ENCODE assay signal across 1 fruit fly cellular context in the genomic region with DNA sequence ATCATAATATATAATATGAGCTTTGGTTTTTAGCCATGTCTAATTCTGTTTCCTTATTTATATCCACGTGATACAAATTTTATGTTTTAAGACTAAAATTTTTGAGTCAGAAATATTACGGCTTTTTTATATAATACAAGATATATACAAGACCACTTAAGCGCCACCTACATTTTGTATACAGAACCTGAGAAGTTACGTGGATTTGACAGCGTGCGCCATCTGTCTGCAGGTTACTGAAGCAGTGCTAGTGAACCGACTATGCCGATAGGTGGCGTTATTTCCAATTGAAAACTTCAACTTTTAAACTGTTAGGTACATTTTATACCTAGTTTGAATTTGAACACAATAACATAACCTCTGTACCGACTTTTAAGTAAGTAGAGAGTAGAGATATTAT.
TF ChIP-seq lines count a peak whose summit lies in the region.

No protein-coding gene starts in this region.

TF ChIP-seq in whole organism, embryonic, 481 proteins besides CTCF, POLR2A, EP300 and RAD21 (continued from another document and continues in another):
- no peak for TF ChIP-seq CG34376 (GFP tag; optimal IDR thresholded peaks at IDR 0.05; lab: Kevin White, UChicago)
- no peak for TF ChIP-seq Poxn (GFP tag; IDR thresholded peaks at IDR 0.05; lab: Robert Waterston, UW)
- peak; percentile 55; the same call in 1 of the 2 replicates for TF ChIP-seq E2f1 (GFP tag; IDR thresholded peaks at IDR 0.05; lab: Robert Waterston, UW)
- TF ChIP-seq B-H2 (GFP tag; optimal IDR thresholded peaks at IDR 0.05; lab: Kevin White, UChicago), result peak; percentile 59
- TF ChIP-seq shn (GFP tag; optimal IDR thresholded peaks at IDR 0.05; lab: Kevin White, UChicago), result peak; percentile 58
- peak; percentile 66 for TF ChIP-seq mam (GFP tag; optimal IDR thresholded peaks at IDR 0.05; lab: Kevin White, UChicago)
- no peak for TF ChIP-seq cas (GFP tag; IDR thresholded peaks at IDR 0.05; lab: Robert Waterston, UW)
- peak; percentile 66 for TF ChIP-seq Aef1 (GFP tag; IDR thresholded peaks at IDR 0.05; lab: Robert Waterston, UW)
- TF ChIP-seq Adf1 (GFP tag; IDR thresholded peaks at IDR 0.05; lab: Robert Waterston, UW), result no peak
- TF ChIP-seq slou (GFP tag; optimal IDR thresholded peaks at IDR 0.05; lab: Kevin White, UChicago), result peak; percentile 56
- peak; percentile 65 for TF ChIP-seq PHDP (tag; optimal IDR thresholded peaks at IDR 0.05; lab: Kevin White, UChicago)
- peak; percentile 47 for TF ChIP-seq gcm2 (GFP tag; optimal IDR thresholded peaks at IDR 0.05; lab: Kevin White, UChicago)
- TF ChIP-seq Pdp1 (GFP tag; optimal IDR thresholded peaks at IDR 0.05; lab: Kevin White, UChicago), result peak; percentile 64 to 97
- peak; percentile 52 for TF ChIP-seq fd3F (GFP tag; optimal IDR thresholded peaks at IDR 0.05; lab: Kevin White, UChicago)
- TF ChIP-seq Dip3 (GFP tag; optimal IDR thresholded peaks at IDR 0.05; lab: Kevin White, UChicago), result no peak
- TF ChIP-seq CG12299 (tag; optimal IDR thresholded peaks at IDR 0.05; lab: Kevin White, UChicago), result no peak
- peak; percentile 78 for TF ChIP-seq pum (GFP tag; optimal IDR thresholded peaks at IDR 0.05; lab: Kevin White, UChicago)
- peak; percentile 15 for TF ChIP-seq CG17385 (GFP tag; optimal IDR thresholded peaks at IDR 0.05; lab: Kevin White, UChicago)
- peak; percentile 76 for TF ChIP-seq CG32772 (GFP tag; IDR thresholded peaks at IDR 0.05; lab: Robert Waterston, UW)
- peak; percentile 73 for TF ChIP-seq HmgZ (tag; optimal IDR thresholded peaks at IDR 0.05; lab: Kevin White, UChicago)
- TF ChIP-seq stwl (tag; optimal IDR thresholded peaks at IDR 0.05; lab: Kevin White, UChicago), result peak; percentile 68
- peak; percentile 63 for TF ChIP-seq Mad (GFP tag; optimal IDR thresholded peaks at IDR 0.05; lab: Kevin White, UChicago)
- peak; percentile 59 for TF ChIP-seq Six4 (GFP tag; optimal IDR thresholded peaks at IDR 0.05; lab: Kevin White, UChicago)
- peak; percentile 25 for TF ChIP-seq CG13775 (GFP tag; optimal IDR thresholded peaks at IDR 0.05; lab: Kevin White, UChicago)
- no peak for TF ChIP-seq lbe (GFP tag; optimal IDR thresholded peaks at IDR 0.05; lab: Kevin White, UChicago)
- TF ChIP-seq CG17359 (tag; optimal IDR thresholded peaks at IDR 0.05; lab: Kevin White, UChicago), result peak; percentile 72
- TF ChIP-seq toy (GFP tag; IDR thresholded peaks at IDR 0.05; lab: Robert Waterston, UW), result no peak
- TF ChIP-seq Hr3 (GFP tag; optimal IDR thresholded peaks at IDR 0.05; lab: Kevin White, UChicago), result peak; percentile 81
- no peak for TF ChIP-seq pfk (GFP tag; optimal IDR thresholded peaks at IDR 0.05; lab: Kevin White, UChicago)
- peak; percentile 56 for TF ChIP-seq repo (GFP tag; optimal IDR thresholded peaks at IDR 0.05; lab: Kevin White, UChicago)
- peak; percentile 79 for TF ChIP-seq lilli (GFP tag; optimal IDR thresholded peaks at IDR 0.05; lab: Kevin White, UChicago)
- no peak for TF ChIP-seq dimm (GFP tag; IDR thresholded peaks at IDR 0.05; lab: Robert Waterston, UW)
- no peak for TF ChIP-seq HLH4C (GFP tag; IDR thresholded peaks at IDR 0.05; lab: Robert Waterston, UW; ENCODE audit: partially characterized antibody)
- TF ChIP-seq Rfx (GFP tag; IDR thresholded peaks at IDR 0.05; lab: Robert Waterston, UW), result peak; percentile 88
- peak; percentile 23; the same call in 2 of the 3 replicates for TF ChIP-seq CG34422 (GFP tag; IDR thresholded peaks at IDR 0.05; lab: Robert Waterston, UW)
- no peak for TF ChIP-seq tna (GFP tag; IDR thresholded peaks at IDR 0.05; lab: Robert Waterston, UW; ENCODE audit: partially characterized antibody)
- peak; percentile 46; the same call in 1 of the 2 replicates for TF ChIP-seq E2f2 (GFP tag; IDR thresholded peaks at IDR 0.05; lab: Robert Waterston, UW)
- TF ChIP-seq gro (GFP tag; optimal IDR thresholded peaks at IDR 0.05; lab: Kevin White, UChicago), result peak; percentile 26
- TF ChIP-seq tll (GFP tag; optimal IDR thresholded peaks at IDR 0.05; lab: Kevin White, UChicago), result no peak
- TF ChIP-seq B-H1 (GFP tag; IDR thresholded peaks at IDR 0.05; lab: Robert Waterston, UW), result no peak
- peak; percentile 76 for TF ChIP-seq gem (tag; optimal IDR thresholded peaks at IDR 0.05; lab: Kevin White, UChicago)
- peak; percentile 23 for TF ChIP-seq CG3838 (GFP tag; optimal IDR thresholded peaks at IDR 0.05; lab: Kevin White, UChicago)
- peak; percentile 77 for TF ChIP-seq CG15601 (tag; optimal IDR thresholded peaks at IDR 0.05; lab: Kevin White, UChicago)
- no peak for TF ChIP-seq gt (GFP tag; IDR thresholded peaks at IDR 0.05; lab: Robert Waterston, UW)
- TF ChIP-seq luna (GFP tag; optimal IDR thresholded peaks at IDR 0.05; lab: Kevin White, UChicago), result no peak
- no peak for TF ChIP-seq Atf6 (GFP tag; IDR thresholded peaks at IDR 0.05; lab: Robert Waterston, UW)
- TF ChIP-seq CG10321 (GFP tag; IDR thresholded peaks at IDR 0.05; lab: Robert Waterston, UW), result no peak
- peak; percentile 88 for TF ChIP-seq NFAT (GFP tag; IDR thresholded peaks at IDR 0.05; lab: Robert Waterston, UW)
- no peak for TF ChIP-seq Nf-YB (GFP tag; optimal IDR thresholded peaks at IDR 0.05; lab: Kevin White, UChicago)
- TF ChIP-seq ind (GFP tag; optimal IDR thresholded peaks at IDR 0.05; lab: Kevin White, UChicago), result peak; percentile 71
- TF ChIP-seq vnd (GFP tag; IDR thresholded peaks at IDR 0.05; lab: Robert Waterston, UW; ENCODE audit: partially characterized antibody), result no peak
- no peak for TF ChIP-seq cg (GFP tag; optimal IDR thresholded peaks at IDR 0.05; lab: Kevin White, UChicago)
- peak; percentile 63 for TF ChIP-seq Abd-B (GFP tag; optimal IDR thresholded peaks at IDR 0.05; lab: Kevin White, UChicago)
- peak; percentile 14 for TF ChIP-seq CG18619 (GFP tag; optimal IDR thresholded peaks at IDR 0.05; lab: Kevin White, UChicago)
- peak; percentile 38 for TF ChIP-seq CG15514 (GFP tag; optimal IDR thresholded peaks at IDR 0.05; lab: Kevin White, UChicago)
- peak; percentile 48 for TF ChIP-seq CG12391 (tag; optimal IDR thresholded peaks at IDR 0.05; lab: Kevin White, UChicago)
- peak; percentile 75 for TF ChIP-seq Antp (GFP tag; optimal IDR thresholded peaks at IDR 0.05; lab: Kevin White, UChicago)
- TF ChIP-seq Mrtf (GFP tag; IDR thresholded peaks at IDR 0.05; lab: Robert Waterston, UW), result peak; percentile 75
- peak; percentile 38 for TF ChIP-seq fd96Cb (tag; optimal IDR thresholded peaks at IDR 0.05; lab: Kevin White, UChicago)
- peak; percentile 50 for TF ChIP-seq HLH54F (GFP tag; optimal IDR thresholded peaks at IDR 0.05; lab: Kevin White, UChicago)
- TF ChIP-seq CG17186 (GFP tag; optimal IDR thresholded peaks at IDR 0.05; lab: Kevin White, UChicago), result no peak
- no peak for TF ChIP-seq CG16779 (GFP tag; IDR thresholded peaks at IDR 0.05; lab: Robert Waterston, UW)
- TF ChIP-seq HLHmδ (GFP tag; optimal IDR thresholded peaks at IDR 0.05; lab: Kevin White, UChicago), result no peak
- TF ChIP-seq CG13624 (GFP tag; optimal IDR thresholded peaks at IDR 0.05; lab: Kevin White, UChicago), result no peak
- no peak for TF ChIP-seq CG8924 (tag; optimal IDR thresholded peaks at IDR 0.05; lab: Kevin White, UChicago)
- no peak for TF ChIP-seq CG4404 (GFP tag; IDR thresholded peaks at IDR 0.05; lab: Robert Waterston, UW)
- no peak for TF ChIP-seq wor (GFP tag; IDR thresholded peaks at IDR 0.05; lab: Robert Waterston, UW)
- TF ChIP-seq bbx (GFP tag; IDR thresholded peaks at IDR 0.05; lab: Robert Waterston, UW; ENCODE audit: partially characterized antibody), result 0 out of 2 replicates have a peak, but pooled peaks have one; percentile 24
- no peak for TF ChIP-seq br (optimal IDR thresholded peaks at IDR 0.05; lab: Kevin White, UChicago)
- TF ChIP-seq Ssrp (tag; optimal IDR thresholded peaks at IDR 0.05; lab: Kevin White, UChicago), result peak; percentile 46
- no peak for TF ChIP-seq CG5180 (GFP tag; optimal IDR thresholded peaks at IDR 0.05; lab: Kevin White, UChicago)
- no peak for TF ChIP-seq Taf1 (GFP tag; IDR thresholded peaks at IDR 0.05; lab: Robert Waterston, UW)
- TF ChIP-seq CoRest (tag; optimal IDR thresholded peaks at IDR 0.05; lab: Kevin White, UChicago), result peak; percentile 76
- TF ChIP-seq psq (GFP tag; optimal IDR thresholded peaks at IDR 0.05; lab: Kevin White, UChicago), result peak; percentile 22
- TF ChIP-seq CG4617 (GFP tag; optimal IDR thresholded peaks at IDR 0.05; lab: Kevin White, UChicago; ENCODE audit: borderline replicate concordance), result peak; percentile 42
- TF ChIP-seq CG5953 (GFP tag; IDR thresholded peaks at IDR 0.05; lab: Robert Waterston, UW), result peak; percentile 7; the same call in 1 of the 2 replicates
- no peak for TF ChIP-seq Eip74EF (GFP tag; optimal IDR thresholded peaks at IDR 0.05; lab: Kevin White, UChicago)
- TF ChIP-seq CG4854 (GFP tag; optimal IDR thresholded peaks at IDR 0.05; lab: Kevin White, UChicago), result peak; percentile 53
- peak; percentile 66 for TF ChIP-seq amos (GFP tag; IDR thresholded peaks at IDR 0.05; lab: Robert Waterston, UW; ENCODE audit: partially characterized antibody)
- TF ChIP-seq Ada2b (GFP tag; IDR thresholded peaks at IDR 0.05; lab: Robert Waterston, UW), result peak; percentile 27; the same call in 1 of the 2 replicates
- no peak for TF ChIP-seq so (GFP tag; IDR thresholded peaks at IDR 0.05; lab: Robert Waterston, UW)
- TF ChIP-seq tio (GFP tag; optimal IDR thresholded peaks at IDR 0.05; lab: Kevin White, UChicago), result peak; percentile 36
- TF ChIP-seq CG12942 (GFP tag; optimal IDR thresholded peaks at IDR 0.05; lab: Kevin White, UChicago), result peak; percentile 58
- peak; percentile 67 for TF ChIP-seq unpg (GFP tag; optimal IDR thresholded peaks at IDR 0.05; lab: Kevin White, UChicago)
- TF ChIP-seq CG14965 (GFP tag; optimal IDR thresholded peaks at IDR 0.05; lab: Kevin White, UChicago; ENCODE audit: borderline replicate concordance), result peak; percentile 75
- TF ChIP-seq hbn (GFP tag; IDR thresholded peaks at IDR 0.05; lab: Robert Waterston, UW; ENCODE audit: partially characterized antibody), result no peak
- no peak for TF ChIP-seq trh (GFP tag; optimal IDR thresholded peaks at IDR 0.05; lab: Kevin White, UChicago)
- TF ChIP-seq ttk (GFP tag; IDR thresholded peaks at IDR 0.05; lab: Robert Waterston, UW), result no peak; the same call in 1 of the 2 replicates
- TF ChIP-seq Atf-2 (GFP tag; optimal IDR thresholded peaks at IDR 0.05; lab: Kevin White, UChicago), result peak; percentile 73
- peak; percentile 57 for TF ChIP-seq Dek (tag; optimal IDR thresholded peaks at IDR 0.05; lab: Kevin White, UChicago)
- peak in 1 of 2 experiments; percentile 69 for TF ChIP-seq bsh (GFP tag; optimal IDR thresholded peaks at IDR 0.05; lab: Kevin White, UChicago)
- TF ChIP-seq gcm (GFP tag; optimal IDR thresholded peaks at IDR 0.05; lab: Kevin White, UChicago), result peak; percentile 9
- peak; percentile 46 for TF ChIP-seq tx (GFP tag; optimal IDR thresholded peaks at IDR 0.05; lab: Kevin White, UChicago)
- TF ChIP-seq ase (GFP tag; IDR thresholded peaks at IDR 0.05; lab: Robert Waterston, UW), result peak; percentile 73
- no peak for TF ChIP-seq CG10431 (GFP tag; optimal IDR thresholded peaks at IDR 0.05; lab: Kevin White, UChicago)
- peak; percentile 81 for TF ChIP-seq Sox102F (GFP tag; optimal IDR thresholded peaks at IDR 0.05; lab: Kevin White, UChicago)
- TF ChIP-seq Nf-YA (GFP tag; IDR thresholded peaks at IDR 0.05; lab: Robert Waterston, UW), result no peak
- peak; percentile 33 for TF ChIP-seq ems (GFP tag; optimal IDR thresholded peaks at IDR 0.05; lab: Kevin White, UChicago)
- TF ChIP-seq sens-2 (GFP tag; IDR thresholded peaks at IDR 0.05; lab: Robert Waterston, UW), result peak; percentile 32; the same call in 1 of the 2 replicates
- TF ChIP-seq nmo (GFP tag; optimal IDR thresholded peaks at IDR 0.05; lab: Kevin White, UChicago), result peak; percentile 73
- TF ChIP-seq Doc2 (GFP tag; IDR thresholded peaks at IDR 0.05; lab: Robert Waterston, UW), result no peak
- peak; percentile 67; the same call in 1 of the 2 replicates for TF ChIP-seq Oaz (GFP tag; IDR thresholded peaks at IDR 0.05; lab: Robert Waterston, UW)
- TF ChIP-seq CG12155 (GFP tag; optimal IDR thresholded peaks at IDR 0.05; lab: Kevin White, UChicago), result peak; percentile 60
- peak; percentile 67 for TF ChIP-seq Meics (GFP tag; optimal IDR thresholded peaks at IDR 0.05; lab: Kevin White, UChicago)
- peak; percentile 96 for TF ChIP-seq CG11456 (GFP tag; IDR thresholded peaks at IDR 0.05; lab: Robert Waterston, UW)
- no peak for TF ChIP-seq CG7928 (GFP tag; optimal IDR thresholded peaks at IDR 0.05; lab: Kevin White, UChicago)
- TF ChIP-seq mld (GFP tag; IDR thresholded peaks at IDR 0.05; lab: Robert Waterston, UW; ENCODE audit: partially characterized antibody), result no peak
- peak; percentile 54 for TF ChIP-seq CG1647 (GFP tag; optimal IDR thresholded peaks at IDR 0.05; lab: Kevin White, UChicago)
- peak; percentile 15 for TF ChIP-seq mirr (GFP tag; optimal IDR thresholded peaks at IDR 0.05; lab: Kevin White, UChicago)
- no peak for TF ChIP-seq rib (GFP tag; IDR thresholded peaks at IDR 0.05; lab: Robert Waterston, UW)
- TF ChIP-seq grn (GFP tag; optimal IDR thresholded peaks at IDR 0.05; lab: Kevin White, UChicago), result no peak
- no peak for TF ChIP-seq gfzf (GFP tag; optimal IDR thresholded peaks at IDR 0.05; lab: Kevin White, UChicago)
- TF ChIP-seq crp (GFP tag; optimal IDR thresholded peaks at IDR 0.05; lab: Kevin White, UChicago), result no peak
- peak; percentile 48 for TF ChIP-seq NC2α (GFP tag; optimal IDR thresholded peaks at IDR 0.05; lab: Kevin White, UChicago)
- TF ChIP-seq dysf (GFP tag; IDR thresholded peaks at IDR 0.05; lab: Robert Waterston, UW), result peak; percentile 80
- peak; percentile 29 for TF ChIP-seq vfl (GFP tag; optimal IDR thresholded peaks at IDR 0.05; lab: Kevin White, UChicago)
- peak; percentile 17 for TF ChIP-seq CG17802 (tag; optimal IDR thresholded peaks at IDR 0.05; lab: Kevin White, UChicago)
- TF ChIP-seq Elba2 (GFP tag; optimal IDR thresholded peaks at IDR 0.05; lab: Kevin White, UChicago), result peak; percentile 59
- peak; percentile 37 for TF ChIP-seq CG3407 (GFP tag; optimal IDR thresholded peaks at IDR 0.05; lab: Kevin White, UChicago)
- TF ChIP-seq Scr (GFP tag; IDR thresholded peaks at IDR 0.05; lab: Robert Waterston, UW; ENCODE audit: partially characterized antibody), result no peak
- TF ChIP-seq CG9609 (GFP tag; optimal IDR thresholded peaks at IDR 0.05; lab: Kevin White, UChicago), result peak; percentile 65
- peak; percentile 77 to 82 for TF ChIP-seq dpn (GFP tag; optimal IDR thresholded peaks at IDR 0.05; lab: Kevin White, UChicago)
- TF ChIP-seq sqz (GFP tag; optimal IDR thresholded peaks at IDR 0.05; lab: Kevin White, UChicago), result no peak
- no peak for TF ChIP-seq CG15011 (GFP tag; optimal IDR thresholded peaks at IDR 0.05; lab: Kevin White, UChicago)
- peak; percentile 87 for TF ChIP-seq slbo (GFP tag; IDR thresholded peaks at IDR 0.05; lab: Robert Waterston, UW)
- TF ChIP-seq HLH3B (GFP tag; IDR thresholded peaks at IDR 0.05; lab: Robert Waterston, UW), result peak; percentile 76
- TF ChIP-seq Spps (tag; optimal IDR thresholded peaks at IDR 0.05; lab: Kevin White, UChicago), result no peak
